Fruit fly (Drosophila melanogaster): ENCODE results near the gene CG34288.

CG34288 gene

dm6 chr3R:22465138-22465537 is 18.1 kb upstream of the CG34288 start:
- TF ChIP-seq Myc (optimal IDR thresholded peaks at IDR 0.05) (no peak), Dfd (GFP tag; optimal IDR thresholded peaks at IDR 0.05) (no peak), GATAd (GFP tag; optimal IDR thresholded peaks at IDR 0.05) (no peak), dmrt93B (GFP tag; optimal IDR thresholded peaks at IDR 0.05) (no peak), Dif (GFP tag; optimal IDR thresholded peaks at IDR 0.05; ENCODE audit: partially characterized antibody) (no peak), usp (GFP tag; optimal IDR thresholded peaks at IDR 0.05) (no peak), Sp1 (GFP tag; optimal IDR thresholded peaks at IDR 0.05) (no peak), fru (GFP tag; optimal IDR thresholded peaks at IDR 0.05) (no peak), dl (GFP tag; optimal IDR thresholded peaks at IDR 0.05; ENCODE audit: insufficient read depth in 1 of 2, partially characterized antibody in 2 of 2) (no peak), CG9705 (GFP tag; optimal IDR thresholded peaks at IDR 0.05) (no peak), Abd-B (GFP tag; optimal IDR thresholded peaks at IDR 0.05) (no peak), foxo (GFP tag; optimal IDR thresholded peaks at IDR 0.05) (no peak), psq (GFP tag; optimal IDR thresholded peaks at IDR 0.05) (no peak), Hr83 (GFP tag; optimal IDR thresholded peaks at IDR 0.05; ENCODE audit: poor library complexity, severe bottlenecking) (no peak), dsf (GFP tag; optimal IDR thresholded peaks at IDR 0.05; ENCODE audit: borderline replicate concordance) (no peak), sage (GFP tag; optimal IDR thresholded peaks at IDR 0.05) (no peak), Hr78 (GFP tag; optimal IDR thresholded peaks at IDR 0.05) (no peak), jim (GFP tag; optimal IDR thresholded peaks at IDR 0.05) (no peak)

dm6 chr3R:22464611-22465113 is 17.6 kb upstream of the CG34288 start, which contains the start of gene CG7054:
Gene CG7054, plus strand, starts transcription at chr3R:22464985.
- TF ChIP-seq pan (optimal IDR thresholded peaks at IDR 0.05) = no peak
- TF ChIP-seq OdsH (GFP tag; optimal IDR thresholded peaks at IDR 0.05) = no peak
- TF ChIP-seq N (GFP tag; optimal IDR thresholded peaks at IDR 0.05) = no peak
- no peak for TF ChIP-seq CrebA (GFP tag; optimal IDR thresholded peaks at IDR 0.05; ENCODE audit: borderline replicate concordance)
- no peak for TF ChIP-seq CG9705 (GFP tag; optimal IDR thresholded peaks at IDR 0.05)
- no peak for TF ChIP-seq Dfd (GFP tag; optimal IDR thresholded peaks at IDR 0.05)
- TF ChIP-seq Dif (GFP tag; optimal IDR thresholded peaks at IDR 0.05; ENCODE audit: partially characterized antibody) = no peak
- TF ChIP-seq Vsx2 (GFP tag; optimal IDR thresholded peaks at IDR 0.05; ENCODE audit: partially characterized antibody) = no peak
- no peak for TF ChIP-seq Myc (optimal IDR thresholded peaks at IDR 0.05)
- TF ChIP-seq sv (GFP tag; optimal IDR thresholded peaks at IDR 0.05) = no peak
- no peak for TF ChIP-seq rgr (GFP tag; optimal IDR thresholded peaks at IDR 0.05)
- TF ChIP-seq ey (GFP tag; optimal IDR thresholded peaks at IDR 0.05) = no peak
- peak; percentile 12 for TF ChIP-seq h (GFP tag; optimal IDR thresholded peaks at IDR 0.05)
- TF ChIP-seq psq (GFP tag; optimal IDR thresholded peaks at IDR 0.05) = no peak
- TF ChIP-seq CG32264 (GFP tag; optimal IDR thresholded peaks at IDR 0.05) = no peak
- no peak for TF ChIP-seq Hr78 (GFP tag; optimal IDR thresholded peaks at IDR 0.05)
- no peak for TF ChIP-seq Abd-B (GFP tag; optimal IDR thresholded peaks at IDR 0.05)
- no peak for TF ChIP-seq GATAd (GFP tag; optimal IDR thresholded peaks at IDR 0.05)
- TF ChIP-seq usp (GFP tag; optimal IDR thresholded peaks at IDR 0.05) = no peak
- TF ChIP-seq foxo (GFP tag; optimal IDR thresholded peaks at IDR 0.05) = peak in 1 of 2 experiments; percentile 20
- no peak for TF ChIP-seq Mio (GFP tag; optimal IDR thresholded peaks at IDR 0.05)
- no peak for TF ChIP-seq Hnf4 (GFP tag; optimal IDR thresholded peaks at IDR 0.05)
- TF ChIP-seq jim (GFP tag; optimal IDR thresholded peaks at IDR 0.05) = no peak
- TF ChIP-seq Hr83 (GFP tag; optimal IDR thresholded peaks at IDR 0.05; ENCODE audit: poor library complexity, severe bottlenecking) = no peak
- TF ChIP-seq lola (GFP tag; optimal IDR thresholded peaks at IDR 0.05) = no peak
- no peak for TF ChIP-seq tai (GFP tag; optimal IDR thresholded peaks at IDR 0.05)
- peak; percentile 27 for TF ChIP-seq Sp1 (GFP tag; optimal IDR thresholded peaks at IDR 0.05)
- no peak for TF ChIP-seq brk (GFP tag; optimal IDR thresholded peaks at IDR 0.05)
- TF ChIP-seq dl (GFP tag; optimal IDR thresholded peaks at IDR 0.05; ENCODE audit: insufficient read depth in 1 of 2, partially characterized antibody in 2 of 2) = no peak
- TF ChIP-seq Rel (GFP tag; optimal IDR thresholded peaks at IDR 0.05) = no peak
- TF ChIP-seq Rel (tag; optimal IDR thresholded peaks at IDR 0.05) = peak; percentile 45
- peak; percentile 19 for TF ChIP-seq br (GFP tag; optimal IDR thresholded peaks at IDR 0.05)
- no peak for TF ChIP-seq sage (GFP tag; optimal IDR thresholded peaks at IDR 0.05)
- TF ChIP-seq fru (GFP tag; optimal IDR thresholded peaks at IDR 0.05) = no peak
